Worm (Caenorhabditis elegans): ENCODE results near the gene shc-3.

Gene shc-3

DNA sequence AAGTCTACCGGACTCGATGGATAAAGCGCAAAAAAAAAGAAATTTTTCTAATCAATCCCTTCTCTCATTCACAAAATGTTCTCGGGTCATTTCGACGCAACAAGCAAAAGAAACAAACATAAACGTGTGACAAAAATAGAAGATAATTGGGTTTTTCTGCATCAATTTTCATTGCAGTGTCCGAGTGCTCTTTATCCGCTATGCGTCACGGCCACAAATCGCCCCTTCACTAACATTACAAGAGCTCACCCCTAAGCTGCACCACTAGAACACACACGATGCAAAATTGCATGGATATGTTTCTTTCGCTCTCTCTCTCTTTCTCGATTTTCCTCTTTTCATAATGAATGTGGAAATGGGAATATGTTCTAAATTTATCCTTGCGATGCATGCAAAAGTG is 21.2 kb upstream of the shc-3 start:
- TF ChIP-seq ref-1 (GFP tag; conservative IDR thresholded peaks at IDR 0.05): no peak
- TF ChIP-seq ztf-29 (GFP tag; IDR thresholded peaks at IDR 0.05): no peak
- no peak for TF ChIP-seq tab-1 (GFP tag; IDR thresholded peaks at IDR 0.05)
- no peak for TF ChIP-seq T22C8.4 (GFP tag; IDR thresholded peaks at IDR 0.05)
- no peak for TF ChIP-seq cog-1 (tag; optimal IDR thresholded peaks at IDR 0.05)
- no peak for TF ChIP-seq med-1 (GFP tag; optimal IDR thresholded peaks at IDR 0.05; ENCODE audit: insufficient read depth)
- TF ChIP-seq klf-2 (GFP tag; conservative IDR thresholded peaks at IDR 0.05): no peak
- TF ChIP-seq ztf-23 (GFP tag; IDR thresholded peaks at IDR 0.05): no peak
- no peak for TF ChIP-seq flt-1 (GFP tag; IDR thresholded peaks at IDR 0.05)

DNA sequence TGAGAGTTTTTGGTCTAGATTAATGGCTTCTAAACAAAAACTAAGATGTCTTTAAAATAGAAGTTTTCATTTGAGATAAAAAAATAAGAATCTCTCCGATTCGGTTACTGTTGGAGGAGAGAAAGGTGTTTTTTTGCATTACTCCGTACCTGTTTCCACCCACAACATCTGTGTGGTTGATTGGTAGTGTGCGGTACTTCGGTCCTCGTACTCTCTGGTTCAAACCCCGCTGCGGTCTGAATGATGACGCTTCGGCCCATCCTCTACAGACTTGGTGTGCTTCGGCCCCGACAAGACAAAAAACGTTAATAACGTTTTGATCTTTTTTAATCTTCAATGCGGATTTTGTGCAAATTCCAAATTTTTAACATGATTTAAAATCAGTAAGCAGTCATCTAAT is 19.8 kb upstream of the shc-3 start:
- TF ChIP-seq flt-1 (GFP tag; IDR thresholded peaks at IDR 0.05) (0 out of 2 replicates have a peak, but pooled peaks have one; percentile 44), ref-1 (GFP tag; conservative IDR thresholded peaks at IDR 0.05) (no peak)

DNA sequence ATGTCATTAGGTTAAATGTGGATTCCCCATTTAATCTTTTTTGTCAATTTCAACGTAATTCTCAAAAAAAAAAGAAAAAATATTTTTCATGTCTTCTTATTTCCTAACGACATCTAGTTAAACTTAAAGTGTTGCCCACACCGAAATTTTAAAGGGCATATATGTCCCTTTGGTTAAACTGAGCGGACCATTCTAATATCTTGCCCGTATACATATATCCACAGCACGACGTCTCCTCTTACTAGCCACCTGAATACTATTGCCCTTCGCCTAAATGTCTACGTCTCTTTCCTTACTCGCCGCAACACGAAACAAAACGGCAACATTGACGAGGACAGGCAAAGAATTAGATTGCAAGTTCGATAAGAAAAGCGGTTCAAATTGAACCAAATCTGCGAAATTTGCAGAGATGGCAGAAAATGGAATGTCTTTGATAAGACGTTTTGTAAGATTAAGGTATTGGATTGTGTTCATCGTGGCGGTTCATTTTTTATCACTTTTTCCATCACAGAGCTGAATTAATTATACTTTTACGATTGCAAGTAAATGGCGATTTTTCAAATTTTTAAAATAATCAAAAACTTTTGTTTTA is 16.6 kb upstream of the shc-3 start:
- TF ChIP-seq flt-1 (GFP tag; IDR thresholded peaks at IDR 0.05) (peak; percentile 88), med-1 (GFP tag; optimal IDR thresholded peaks at IDR 0.05; ENCODE audit: insufficient read depth) (peak; percentile 51), tab-1 (GFP tag; IDR thresholded peaks at IDR 0.05) (peak; percentile 64; the same call in 1 of the 2 replicates), ztf-29 (GFP tag; IDR thresholded peaks at IDR 0.05) (peak; percentile 56; the same call in 1 of the 2 replicates), ztf-23 (GFP tag; IDR thresholded peaks at IDR 0.05) (peak; percentile 84), T22C8.4 (GFP tag; IDR thresholded peaks at IDR 0.05) (peak; percentile 55; the same call in 1 of the 2 replicates), ref-1 (GFP tag; conservative IDR thresholded peaks at IDR 0.05) (no peak), klf-2 (GFP tag; conservative IDR thresholded peaks at IDR 0.05) (peak; percentile 69), cog-1 (tag; optimal IDR thresholded peaks at IDR 0.05) (peak; percentile 98)

DNA sequence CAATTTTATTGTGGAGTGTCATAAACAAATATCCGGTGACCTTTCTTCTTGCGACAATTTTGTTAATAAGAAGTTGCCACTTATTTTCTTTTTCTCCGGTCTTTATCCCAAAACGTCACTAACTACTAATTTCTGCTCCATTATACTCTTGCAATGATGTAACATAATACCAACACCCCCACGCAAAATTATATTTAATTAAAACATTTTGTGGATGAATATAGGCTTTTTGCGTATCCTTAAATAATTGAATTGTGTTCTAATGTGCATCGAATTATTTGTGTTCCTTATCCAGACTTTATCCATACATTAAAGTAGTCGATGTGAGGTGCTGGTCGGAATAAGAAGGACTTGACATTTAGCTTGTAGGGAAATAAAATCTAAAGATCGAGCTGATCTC is 14.4 kb upstream of the shc-3 start:
- TF ChIP-seq cog-1 (tag; optimal IDR thresholded peaks at IDR 0.05) (no peak), tab-1 (GFP tag; IDR thresholded peaks at IDR 0.05) (no peak), flt-1 (GFP tag; IDR thresholded peaks at IDR 0.05) (no peak)

DNA sequence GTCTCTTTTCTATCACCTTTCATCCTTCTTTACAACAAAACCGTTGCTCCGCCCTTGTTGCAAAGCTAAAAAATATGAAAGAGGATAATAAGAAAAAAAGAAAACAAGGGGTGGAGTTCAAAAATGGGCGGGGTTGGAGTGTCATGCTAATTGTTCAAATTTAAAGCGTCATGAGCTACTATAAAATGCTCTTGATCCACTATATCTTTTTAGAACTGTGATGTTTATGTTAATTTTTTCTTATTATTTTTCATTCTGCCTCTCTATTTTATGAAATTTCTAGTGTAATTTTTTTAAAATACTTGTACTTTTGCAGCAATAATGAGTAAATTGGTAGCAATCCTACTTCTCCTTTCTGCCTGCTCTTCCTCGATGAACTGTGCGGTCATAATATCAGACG is 10.7 kb upstream of the shc-3 start, which contains the start of gene K02D3.1:
TSS of gene K02D3.1 (plus strand) at position 301 of the 400 bp plus-strand sequence.
- TF ChIP-seq klf-2 (GFP tag; conservative IDR thresholded peaks at IDR 0.05): no peak
- TF ChIP-seq flt-1 (GFP tag; IDR thresholded peaks at IDR 0.05): no peak
- TF ChIP-seq cog-1 (tag; optimal IDR thresholded peaks at IDR 0.05): no peak
- no peak for TF ChIP-seq ref-1 (GFP tag; conservative IDR thresholded peaks at IDR 0.05)
- TF ChIP-seq med-1 (GFP tag; optimal IDR thresholded peaks at IDR 0.05; ENCODE audit: insufficient read depth): no peak
- no peak for TF ChIP-seq ztf-23 (GFP tag; IDR thresholded peaks at IDR 0.05)
- TF ChIP-seq tab-1 (GFP tag; IDR thresholded peaks at IDR 0.05): no peak
- TF ChIP-seq T22C8.4 (GFP tag; IDR thresholded peaks at IDR 0.05): no peak
- TF ChIP-seq ztf-29 (GFP tag; IDR thresholded peaks at IDR 0.05): no peak

DNA sequence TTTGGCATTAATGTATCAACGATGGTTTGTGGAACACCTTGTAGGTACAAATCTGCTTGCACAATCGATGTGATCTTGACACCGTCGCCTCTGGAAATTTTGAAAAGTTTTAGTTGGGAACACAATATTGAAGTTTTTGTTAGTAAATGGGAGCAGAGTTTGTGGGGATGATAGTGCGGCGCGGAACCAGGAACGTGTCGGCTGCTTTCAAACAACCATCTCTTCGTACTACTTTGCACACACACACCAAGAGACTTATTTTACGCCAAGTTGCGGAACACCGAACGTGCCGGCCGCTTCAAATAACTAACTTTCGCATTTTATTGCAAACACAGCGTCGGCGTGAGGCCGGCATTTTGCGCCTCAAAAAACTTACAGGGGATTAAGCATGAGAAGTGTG is 8.3 kb upstream of the shc-3 start:
- TF ChIP-seq ztf-29 (GFP tag; IDR thresholded peaks at IDR 0.05) (no peak), flt-1 (GFP tag; IDR thresholded peaks at IDR 0.05) (no peak), ztf-23 (GFP tag; IDR thresholded peaks at IDR 0.05) (no peak), tab-1 (GFP tag; IDR thresholded peaks at IDR 0.05) (no peak), med-1 (GFP tag; optimal IDR thresholded peaks at IDR 0.05; ENCODE audit: insufficient read depth) (no peak), klf-2 (GFP tag; conservative IDR thresholded peaks at IDR 0.05) (no peak), cog-1 (tag; optimal IDR thresholded peaks at IDR 0.05) (no peak), T22C8.4 (GFP tag; IDR thresholded peaks at IDR 0.05) (no peak), ref-1 (GFP tag; conservative IDR thresholded peaks at IDR 0.05) (no peak)

DNA sequence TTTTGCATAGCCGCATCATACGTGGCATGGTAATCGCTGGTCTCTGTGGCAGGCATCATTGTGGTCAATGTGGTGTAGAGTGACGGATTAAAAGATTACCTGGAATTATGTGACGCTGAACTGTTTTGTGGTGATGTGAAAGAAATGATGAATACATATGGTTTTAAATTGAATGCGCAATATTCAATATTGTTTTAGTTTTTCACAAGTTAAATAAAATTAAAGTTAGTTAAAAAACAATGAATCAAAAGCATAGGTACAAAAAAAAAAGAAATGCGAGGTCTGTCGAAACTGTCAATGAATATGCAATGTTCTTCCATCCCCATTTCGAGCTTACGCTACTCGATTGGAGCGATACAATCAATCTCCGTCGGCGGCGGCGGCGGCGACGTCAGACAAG is 5.4 kb upstream of the shc-3 start, which contains the start of gene K02D3.2:
TSS of gene K02D3.2 (minus strand) at position 101 of the 400 bp plus-strand sequence.
- TF ChIP-seq tab-1 (GFP tag; IDR thresholded peaks at IDR 0.05) (no peak), ztf-23 (GFP tag; IDR thresholded peaks at IDR 0.05) (no peak), flt-1 (GFP tag; IDR thresholded peaks at IDR 0.05) (no peak), T22C8.4 (GFP tag; IDR thresholded peaks at IDR 0.05) (no peak), cog-1 (tag; optimal IDR thresholded peaks at IDR 0.05) (no peak), klf-2 (GFP tag; conservative IDR thresholded peaks at IDR 0.05) (no peak), ref-1 (GFP tag; conservative IDR thresholded peaks at IDR 0.05) (no peak), med-1 (GFP tag; optimal IDR thresholded peaks at IDR 0.05; ENCODE audit: insufficient read depth) (no peak), ztf-29 (GFP tag; IDR thresholded peaks at IDR 0.05) (no peak)

DNA sequence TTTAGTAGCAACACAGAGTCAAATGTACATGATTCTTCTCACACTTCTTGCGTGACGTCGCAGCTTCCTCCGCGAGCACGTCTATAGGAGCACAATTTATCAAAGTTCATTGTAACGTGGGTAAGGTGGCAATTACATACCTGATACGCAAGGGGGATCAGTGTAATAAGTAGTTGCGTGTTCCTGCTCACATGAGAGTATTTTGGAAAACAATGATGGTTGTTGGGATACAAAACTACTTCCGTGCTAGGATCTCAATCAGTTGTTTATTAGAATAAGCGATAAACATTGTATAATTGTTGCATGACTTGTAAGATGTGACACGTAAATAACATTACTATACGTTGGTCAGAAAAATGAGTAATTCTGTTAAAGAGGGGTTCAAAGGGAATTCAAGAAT is 4.3 kb upstream of the shc-3 start:
- TF ChIP-seq med-1 (GFP tag; optimal IDR thresholded peaks at IDR 0.05; ENCODE audit: insufficient read depth): no peak
- no peak for TF ChIP-seq ref-1 (GFP tag; conservative IDR thresholded peaks at IDR 0.05)
- no peak for TF ChIP-seq ztf-23 (GFP tag; IDR thresholded peaks at IDR 0.05)
- no peak for TF ChIP-seq T22C8.4 (GFP tag; IDR thresholded peaks at IDR 0.05)
- no peak for TF ChIP-seq ztf-29 (GFP tag; IDR thresholded peaks at IDR 0.05)
- TF ChIP-seq tab-1 (GFP tag; IDR thresholded peaks at IDR 0.05): no peak
- no peak for TF ChIP-seq cog-1 (tag; optimal IDR thresholded peaks at IDR 0.05)
- no peak for TF ChIP-seq klf-2 (GFP tag; conservative IDR thresholded peaks at IDR 0.05)
- TF ChIP-seq flt-1 (GFP tag; IDR thresholded peaks at IDR 0.05): no peak

DNA sequence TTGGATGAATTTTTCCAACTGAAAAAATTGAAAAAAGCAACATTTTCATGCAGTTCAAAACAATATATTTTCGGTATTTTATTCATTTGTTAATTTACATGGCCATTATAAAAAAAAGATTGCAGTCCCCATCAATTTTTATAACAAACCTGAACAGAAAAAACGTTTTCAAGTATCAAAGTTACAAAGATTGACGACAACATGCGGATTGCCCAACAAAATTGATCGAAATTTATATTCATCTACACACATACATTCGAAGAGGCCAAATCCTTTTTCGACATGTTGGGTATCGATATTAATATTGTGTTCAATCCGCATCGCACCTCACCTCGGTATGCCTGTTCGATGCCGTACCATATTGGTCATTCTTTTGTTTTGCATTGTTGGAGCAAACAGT is 3.5 kb upstream of the shc-3 start, which contains the start of gene K11E4.1:
TSS of gene K11E4.1 (plus strand) at position 301 of the 400 bp plus-strand sequence.
- TF ChIP-seq med-1 (GFP tag; optimal IDR thresholded peaks at IDR 0.05; ENCODE audit: insufficient read depth) (no peak), ref-1 (GFP tag; conservative IDR thresholded peaks at IDR 0.05) (no peak), cog-1 (tag; optimal IDR thresholded peaks at IDR 0.05) (no peak)

DNA sequence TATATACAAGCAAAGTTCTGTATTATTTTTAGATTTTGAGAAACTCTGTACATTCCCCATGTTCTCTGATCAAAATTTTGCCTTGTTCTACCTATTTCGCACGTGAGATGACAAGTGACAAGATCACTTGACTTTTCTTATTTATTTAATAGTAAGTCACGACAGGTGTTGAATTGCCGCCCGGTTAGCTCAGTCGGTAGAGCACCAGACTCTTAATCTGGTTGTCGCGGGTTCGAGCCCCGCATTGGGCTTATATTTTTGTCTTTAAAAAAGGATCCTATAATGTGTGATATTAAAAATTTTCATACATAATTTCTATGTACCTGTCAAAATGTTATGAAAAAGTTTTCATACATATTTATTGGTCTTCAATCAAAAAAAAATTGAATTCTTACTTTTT is 2.6 kb upstream of the shc-3 start:
- TF ChIP-seq med-1 (GFP tag; optimal IDR thresholded peaks at IDR 0.05; ENCODE audit: insufficient read depth) (no peak), tab-1 (GFP tag; IDR thresholded peaks at IDR 0.05) (0 out of 2 replicates have a peak, but pooled peaks have one; percentile 50), flt-1 (GFP tag; IDR thresholded peaks at IDR 0.05) (0 out of 2 replicates have a peak, but pooled peaks have one; percentile 44)
